Fruit fly (Drosophila melanogaster) whole organism, embryonic: Measurements from ENCODE around the gene CG13699.

Experiments
- Atf6 ChIP-seq: fragments of 200-800 bp; sonication (Bioruptor generic); IDR thresholded peaks from 2 replicates; pipeline ENCODE4 v1.3.6; 2022; ENCODE audit warnings: missing biosample characterization, missing genetic modification characterization
- Bteb2 ChIP-seq: fragments of 200-800 bp; sonication (Bioruptor generic); optimal IDR thresholded peaks from 2 replicates; lab custom pipeline; 2016; ENCODE audit warnings: missing biosample characterization, missing genetic modification characterization
- C15 ChIP-seq: fragments of 200-800 bp; sonication (Bioruptor generic); IDR thresholded peaks from 3 replicates; pipeline ENCODE4 v1.3.6; 2022; ENCODE audit warnings: missing biosample characterization, missing genetic modification characterization
- CG10267 ChIP-seq: fragments of 200-800 bp; sonication (Bioruptor generic); optimal IDR thresholded peaks from 2 replicates; lab custom pipeline; 2018; ENCODE audit warnings: missing biosample characterization, mild to moderate bottlenecking, missing genetic modification characterization, moderate library complexity
- CG10654 ChIP-seq: fragments of 200-800 bp; sonication (Bioruptor generic); optimal IDR thresholded peaks from 2 replicates; lab custom pipeline; 2016; ENCODE audit warnings: missing biosample characterization, missing genetic modification characterization
- CG11085 ChIP-seq: fragments of 200-800 bp; sonication (Bioruptor generic); IDR thresholded peaks from 2 replicates; pipeline ENCODE4 v1.3.6; 2022; ENCODE audit warnings: missing biosample characterization, missing genetic modification characterization
- CG12104 ChIP-seq: fragments of 200-800 bp; sonication (Bioruptor generic); optimal IDR thresholded peaks from 3 replicates; lab custom pipeline; 2016; ENCODE audit warnings: missing biosample characterization, missing genetic modification characterization
- CG13287 ChIP-seq: fragments of 200-800 bp; sonication (Bioruptor generic); IDR thresholded peaks from 2 replicates; pipeline ENCODE4 v1.3.6; 2022; ENCODE audit warnings: missing biosample characterization, missing genetic modification characterization; ENCODE audit not compliant: partially characterized antibody
- CG15514 ChIP-seq: fragments of 200-800 bp; sonication (Bioruptor generic); optimal IDR thresholded peaks from 3 replicates; lab custom pipeline; 2017; ENCODE audit warnings: missing biosample characterization, missing genetic modification characterization, mild to moderate bottlenecking, moderate library complexity, missing genetic modification reagents
- CG16813 ChIP-seq: fragments of 200-800 bp; sonication (Bioruptor generic); IDR thresholded peaks from 3 replicates; pipeline ENCODE4 v1.3.6; 2022; ENCODE audit warnings: missing biosample characterization, missing genetic modification characterization; ENCODE audit not compliant: partially characterized antibody
- CG17361 ChIP-seq: fragments of 200-800 bp; sonication (Bioruptor generic); IDR thresholded peaks from 3 replicates; pipeline ENCODE4 v1.3.6; 2022; ENCODE audit warnings: missing biosample characterization, missing genetic modification characterization
- CG17612 ChIP-seq: fragments of 200-800 bp; sonication (Bioruptor generic); IDR thresholded peaks from 2 replicates; pipeline ENCODE4 v1.3.6; 2022; ENCODE audit warnings: missing biosample characterization, missing genetic modification characterization
- CG30020 ChIP-seq: fragments of 200-800 bp; optimal IDR thresholded peaks from 2 replicates; lab custom pipeline; 2019; ENCODE audit warnings: missing biosample characterization, mild to moderate bottlenecking, missing genetic modification characterization, moderate library complexity
- CG3838 ChIP-seq: fragments of 200-800 bp; sonication (Bioruptor generic); optimal IDR thresholded peaks from 3 replicates; lab custom pipeline; 2016; ENCODE audit warnings: missing biosample characterization, missing genetic modification characterization
- CG4424 ChIP-seq: fragments of 200-800 bp; sonication (Bioruptor generic); optimal IDR thresholded peaks from 3 replicates; lab custom pipeline; 2016; ENCODE audit warnings: missing biosample characterization, missing genetic modification characterization
- CG4854 ChIP-seq: fragments of 200-800 bp; sonication (Bioruptor generic); optimal IDR thresholded peaks from 2 replicates; lab custom pipeline; 2016; ENCODE audit warnings: missing biosample characterization, missing genetic modification characterization, inconsistent platforms
- CG7839 ChIP-seq: fragments of 200-800 bp; sonication (Bioruptor generic); optimal IDR thresholded peaks from 3 replicates; lab custom pipeline; 2018; ENCODE audit warnings: missing biosample characterization, mild to moderate bottlenecking, missing genetic modification characterization, moderate library complexity
- Fer1 ChIP-seq: fragments of 200-800 bp; sonication (Bioruptor generic); optimal IDR thresholded peaks from 2 replicates; lab custom pipeline; 2017; ENCODE audit warnings: missing biosample characterization, mild to moderate bottlenecking, missing genetic modification characterization
- Hey ChIP-seq: fragments of 200-800 bp; sonication (Bioruptor generic); optimal IDR thresholded peaks from 3 replicates; lab custom pipeline; 2018; ENCODE audit warnings: missing biosample characterization, mild to moderate bottlenecking, missing genetic modification characterization
- Med ChIP-seq: fragments of 200-800 bp; sonication (Bioruptor generic); peaks from one replicate; lab custom pipeline; 2016; ENCODE audit warnings: missing biosample characterization, missing genetic modification characterization, mild to moderate bottlenecking, inconsistent platforms, moderate library complexity
- NfI ChIP-seq: fragments of 200-800 bp; sonication (Bioruptor generic); optimal IDR thresholded peaks from 3 replicates; lab custom pipeline; 2018; ENCODE audit warnings: missing biosample characterization, mild to moderate bottlenecking, missing genetic modification characterization, moderate library complexity
- Sry-δ ChIP-seq: fragments of 200-800 bp; sonication (Bioruptor generic); optimal IDR thresholded peaks from 2 replicates; lab custom pipeline; 2016; ENCODE audit warnings: missing biosample characterization, missing genetic modification characterization
- aop ChIP-seq: fragments of 200-800 bp; sonication (Bioruptor generic); IDR thresholded peaks from 2 replicates; pipeline ENCODE4 v1.3.6; 2022; ENCODE audit warnings: missing biosample characterization, missing genetic modification characterization
- ato ChIP-seq: fragments of 200-800 bp; sonication (Bioruptor generic); IDR thresholded peaks from 2 replicates; pipeline ENCODE4 v1.3.6; 2022; ENCODE audit warnings: missing biosample characterization, missing genetic modification characterization; ENCODE audit not compliant: partially characterized antibody
- az2 ChIP-seq: fragments of 200-800 bp; sonication (Bioruptor generic); optimal IDR thresholded peaks from 3 replicates; lab custom pipeline; 2016; ENCODE audit warnings: missing biosample characterization, missing genetic modification characterization
- cad ChIP-seq: fragments of >200 bp; optimal IDR thresholded peaks from 2 replicates; lab custom pipeline; 2017; ENCODE audit warnings: missing biosample characterization, missing genetic modification characterization
- cato ChIP-seq: fragments of 200-800 bp; sonication (Bioruptor generic); optimal IDR thresholded peaks from 2 replicates; lab custom pipeline; 2016; ENCODE audit warnings: missing biosample characterization, missing genetic modification characterization, borderline replicate concordance
- chinmo ChIP-seq: fragments of 200-800 bp; sonication (Bioruptor generic); IDR thresholded peaks from 4 replicates; pipeline ENCODE4 v1.3.6; 2022; ENCODE audit warnings: missing biosample characterization, missing genetic modification characterization; ENCODE audit not compliant: partially characterized antibody
- crp ChIP-seq, 2 experiments: fragments of 200-800 bp; sonication (Bioruptor generic); optimal IDR thresholded peaks; 2 replicates in 1 of 2; 3 replicates in 1 of 2; lab custom pipeline; 2017; ENCODE audit warnings: missing biosample characterization in 2 of 2, missing genetic modification characterization in 2 of 2, mild to moderate bottlenecking in 1 of 2, moderate library complexity in 1 of 2
- disco-r ChIP-seq: fragments of 200-800 bp; sonication (Bioruptor generic); optimal IDR thresholded peaks from 2 replicates; lab custom pipeline; 2016; ENCODE audit warnings: missing biosample characterization, missing genetic modification characterization
- dmrt11E ChIP-seq: fragments of 200-800 bp; sonication (Bioruptor generic); optimal IDR thresholded peaks from 3 replicates; lab custom pipeline; 2018; ENCODE audit warnings: missing biosample characterization, mild to moderate bottlenecking, missing genetic modification characterization, moderate library complexity
- eve ChIP-seq, 2 experiments: fragments of >200 bp; optimal IDR thresholded peaks; 2 replicates each; lab custom pipeline; 2017; ENCODE audit warnings: missing biosample characterization in 2 of 2, missing genetic modification characterization in 2 of 2
- fru ChIP-seq: fragments of >200 bp; optimal IDR thresholded peaks from 2 replicates; lab custom pipeline; 2017
- hkb ChIP-seq, 2 experiments: fragments of 200-800 bp in 1 of 2; fragments of >200 bp in 1 of 2; sonication (Bioruptor generic) in 1 of 2; IDR thresholded peaks in 1 of 2; optimal IDR thresholded peaks in 1 of 2; 2 replicates each; pipeline versions ENCODE4 v1.3.6 to Lab custom; 2017 to 2022; ENCODE audit warnings: missing biosample characterization in 1 of 2, missing genetic modification characterization in 1 of 2
- hth ChIP-seq: fragments of >200 bp; optimal IDR thresholded peaks from 2 replicates; lab custom pipeline; 2017; ENCODE audit warnings: inconsistent platforms
- jigr1 ChIP-seq: fragments of 200-800 bp; sonication (Bioruptor generic); IDR thresholded peaks from 3 replicates; pipeline ENCODE4 v1.3.6; 2022; ENCODE audit warnings: missing biosample characterization, missing genetic modification characterization
- klu ChIP-seq: fragments of 200-800 bp; sonication (Bioruptor generic); IDR thresholded peaks from 2 replicates; pipeline ENCODE4 v1.3.6; 2022; ENCODE audit warnings: missing biosample characterization, missing genetic modification characterization
- knrl ChIP-seq: fragments of 200-800 bp; sonication (Bioruptor generic); IDR thresholded peaks from 3 replicates; pipeline ENCODE4 v1.3.6; 2022; ENCODE audit warnings: missing biosample characterization, missing genetic modification characterization; ENCODE audit not compliant: partially characterized antibody
- nerfin-2 ChIP-seq: fragments of 200-800 bp; sonication (Bioruptor generic); IDR thresholded peaks from 2 replicates; pipeline ENCODE4 v1.3.6; 2022; ENCODE audit warnings: missing biosample characterization, missing genetic modification characterization; ENCODE audit not compliant: partially characterized antibody
- oc ChIP-seq: fragments of 200-800 bp; sonication (Bioruptor generic); optimal IDR thresholded peaks from 2 replicates; lab custom pipeline; 2018; ENCODE audit warnings: missing biosample characterization, mild to moderate bottlenecking, missing genetic modification characterization, moderate library complexity
- odd ChIP-seq: fragments of 200-800 bp; sonication (Bioruptor generic); optimal IDR thresholded peaks from 2 replicates; lab custom pipeline; 2017; ENCODE audit warnings: missing biosample characterization, mild to moderate bottlenecking, missing genetic modification characterization
- pum ChIP-seq: fragments of 200-800 bp; sonication (Bioruptor generic); optimal IDR thresholded peaks from 2 replicates; lab custom pipeline; 2016; ENCODE audit warnings: missing biosample characterization, missing genetic modification characterization
- salm ChIP-seq: fragments of 200-800 bp; sonication (Bioruptor generic); optimal IDR thresholded peaks from 2 replicates; lab custom pipeline; 2018; ENCODE audit warnings: missing biosample characterization, mild to moderate bottlenecking, missing genetic modification characterization
- sc ChIP-seq, 3 experiments: fragments of >200 bp in 2 of 3; fragments of 200-800 bp in 1 of 3; sonication (Bioruptor generic) in 1 of 3; optimal IDR thresholded peaks; 2 replicates in 2 of 3; 3 replicates in 1 of 3; lab custom pipeline; 2017; ENCODE audit warnings: mild to moderate bottlenecking in 1 of 3, missing biosample characterization in 1 of 3, missing genetic modification characterization in 1 of 3, missing genetic modification reagents in 1 of 3
- scrt ChIP-seq: fragments of 200-800 bp; sonication (Bioruptor generic); optimal IDR thresholded peaks from 2 replicates; lab custom pipeline; 2018; ENCODE audit warnings: missing biosample characterization, mild to moderate bottlenecking, missing genetic modification characterization, moderate library complexity
- sna ChIP-seq: fragments of 200-800 bp; sonication (Bioruptor generic); IDR thresholded peaks from 2 replicates; pipeline ENCODE4 v1.3.6; 2022; ENCODE audit warnings: missing biosample characterization, missing genetic modification characterization; ENCODE audit not compliant: partially characterized antibody
- toy ChIP-seq: fragments of 200-800 bp; sonication (Bioruptor generic); IDR thresholded peaks from 2 replicates; pipeline ENCODE4 v1.3.6; 2022; ENCODE audit warnings: missing biosample characterization, missing genetic modification characterization
- vnd ChIP-seq: fragments of 200-800 bp; sonication (Bioruptor generic); IDR thresholded peaks from 3 replicates; pipeline ENCODE4 v1.3.6; 2022; ENCODE audit warnings: missing biosample characterization, missing genetic modification characterization; ENCODE audit not compliant: partially characterized antibody
- vvl ChIP-seq: fragments of 200-800 bp; sonication (Bioruptor generic); IDR thresholded peaks from 2 replicates; pipeline ENCODE4 v1.3.6; 2022; ENCODE audit warnings: missing biosample characterization, missing genetic modification characterization
- zen2 ChIP-seq: fragments of 200-800 bp; sonication (Bioruptor generic); IDR thresholded peaks from 3 replicates; pipeline ENCODE4 v1.3.6; 2022; ENCODE audit warnings: missing biosample characterization, missing genetic modification characterization; ENCODE audit not compliant: partially characterized antibody

Gene CG13699

DNA sequence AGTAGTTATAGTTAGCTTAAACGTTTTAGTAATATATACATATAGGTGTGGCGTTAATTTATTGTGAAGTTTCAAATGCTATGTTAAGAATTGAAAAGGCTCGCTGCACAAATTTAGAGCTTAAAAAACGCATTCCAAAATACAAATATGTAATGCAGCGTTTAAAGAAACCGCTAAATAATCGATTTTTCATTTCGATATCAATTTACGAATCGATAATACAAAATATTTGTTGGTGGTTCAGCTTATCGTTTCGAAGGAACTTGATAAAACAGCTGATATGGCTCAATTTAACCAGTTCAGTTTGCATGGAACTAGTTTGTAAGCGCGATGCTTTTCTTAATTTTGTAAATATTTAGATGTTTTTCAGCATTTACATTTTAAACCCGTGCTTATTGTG is 49.7 kb downstream of the CG13699 start, which contains the start of the genes CG32195 and CG7341 (continued):
- TF ChIP-seq CG17361 (GFP tag; lab: Robert Waterston, UW): no peak
- TF ChIP-seq jigr1: no peak
- no peak for TF ChIP-seq aop (GFP tag; lab: Robert Waterston, UW)
- no peak for TF ChIP-seq CG4424
- no peak for TF ChIP-seq salm
- TF ChIP-seq CG10267 (tag; lab: Kevin White, UChicago): peak; percentile 49
- TF ChIP-seq CG11085 (GFP tag; lab: Robert Waterston, UW): no peak
- no peak for TF ChIP-seq C15 (GFP tag; lab: Robert Waterston, UW)
- no peak for TF ChIP-seq CG4854 (GFP tag; lab: Kevin White, UChicago)
- no peak for TF ChIP-seq klu (GFP tag; lab: Robert Waterston, UW)
- no peak for TF ChIP-seq CG3838 (GFP tag; lab: Kevin White, UChicago)
- no peak for TF ChIP-seq pum (GFP tag; lab: Kevin White, UChicago)
- TF ChIP-seq scrt (GFP tag; lab: Kevin White, UChicago): no peak
- no peak for TF ChIP-seq NfI (GFP tag; lab: Kevin White, UChicago)
- peak; percentile 99 for TF ChIP-seq CG15514 (GFP tag; lab: Kevin White, UChicago)
- peak; percentile 14 for TF ChIP-seq CG30020 (tag; lab: Kevin White, UChicago)
- no peak for TF ChIP-seq CG17612
- TF ChIP-seq az2 (GFP tag; lab: Kevin White, UChicago): no peak
- TF ChIP-seq knrl (GFP tag; lab: Robert Waterston, UW): peak; percentile 37; the same call in 2 of the 3 replicates
- no peak for TF ChIP-seq Hey
- TF ChIP-seq hth: no peak
- no peak for TF ChIP-seq toy
- TF ChIP-seq nerfin-2: peak; percentile 90
- peak; percentile 83 for TF ChIP-seq sna (GFP tag; lab: Robert Waterston, UW)
- peak; percentile 62 for TF ChIP-seq vnd (GFP tag; lab: Robert Waterston, UW)
- peak; percentile 88 for TF ChIP-seq ato (GFP tag; lab: Robert Waterston, UW)
- no peak for TF ChIP-seq vvl (GFP tag; lab: Robert Waterston, UW)
- no peak for TF ChIP-seq dmrt11E
- TF ChIP-seq CG10654: no peak
- TF ChIP-seq CG16813 (GFP tag; lab: Robert Waterston, UW): peak; percentile 62
- TF ChIP-seq zen2: peak; percentile 84
- peak; percentile 71 to 91 for TF ChIP-seq crp (GFP tag; optimal IDR thresholded peaks at IDR 0.05; lab: Kevin White, UChicago)
- TF ChIP-seq disco-r (GFP tag; lab: Kevin White, UChicago): no peak
- TF ChIP-seq cad (GFP tag; lab: Kevin White, UChicago): no peak
- no peak for TF ChIP-seq cato (GFP tag; lab: Kevin White, UChicago)
- no peak for TF ChIP-seq eve (GFP tag; optimal IDR thresholded peaks at IDR 0.05; lab: Kevin White, UChicago)
- peak; percentile 23 for TF ChIP-seq Fer1 (GFP tag; lab: Kevin White, UChicago)
- TF ChIP-seq CG7839 (tag; lab: Kevin White, UChicago): no peak
- TF ChIP-seq Med (GFP tag; lab: Kevin White, UChicago): no peak
- TF ChIP-seq Sry-δ (GFP tag; lab: Kevin White, UChicago): peak; percentile 37
- TF ChIP-seq fru (lab: Kevin White, UChicago): no peak
- no peak for TF ChIP-seq Bteb2 (GFP tag; lab: Kevin White, UChicago)
- peak; percentile 71; the same call in 2 of the 4 replicates for TF ChIP-seq chinmo (GFP tag; lab: Robert Waterston, UW)
- TF ChIP-seq CG12104 (GFP tag; lab: Kevin White, UChicago): no peak
- TF ChIP-seq CG13287 (GFP tag; lab: Robert Waterston, UW): peak; percentile 89
- TF ChIP-seq sc (optimal IDR thresholded peaks at IDR 0.05; lab: Kevin White, UChicago): no peak
- no peak for TF ChIP-seq sc (GFP tag; optimal IDR thresholded peaks at IDR 0.05; lab: Kevin White, UChicago)
- TF ChIP-seq hkb (optimal IDR thresholded peaks at IDR 0.05; lab: Kevin White, UChicago): no peak
- no peak for TF ChIP-seq hkb (GFP tag; IDR thresholded peaks at IDR 0.05; lab: Robert Waterston, UW)
- no peak for TF ChIP-seq Atf6 (GFP tag; lab: Robert Waterston, UW)
- no peak for TF ChIP-seq odd
- TF ChIP-seq oc (tag; lab: Kevin White, UChicago): no peak
